Worm (Caenorhabditis elegans) whole organism, early embryonic: ENCODE data around the gene cng-1.
A peak's percentile ranks its signal among the peaks of the same experiment; 100 is the strongest.

Source experiments
- B0310.2 ChIP-seq: sonication (generic microtip); optimal IDR thresholded peaks from 2 replicates; lab custom pipeline; 2016; ENCODE audit warnings: mild to moderate bottlenecking, missing genetic modification characterization, missing compliant biosample characterization
- F13C5.2 ChIP-seq: sonication (generic microtip); optimal IDR thresholded peaks from 2 replicates; lab custom pipeline; 2017; ENCODE audit warnings: mild to moderate bottlenecking, missing genetic modification characterization, inconsistent platforms, missing compliant biosample characterization
- aly-1 ChIP-seq: sonication (generic microtip); optimal IDR thresholded peaks from 2 replicates; lab custom pipeline; 2016; ENCODE audit warnings: missing genetic modification characterization, missing compliant biosample characterization
- ama-1 ChIP-seq: fragments of 150-350 bp; optimal IDR thresholded peaks from 2 replicates; lab custom pipeline; 2014
- ceh-13 ChIP-seq: fragments of 200-800 bp; sonication (Bioruptor generic); optimal IDR thresholded peaks from 2 replicates; lab custom pipeline; 2018; ENCODE audit warnings: mild to moderate bottlenecking, missing genetic modification characterization, missing compliant biosample characterization
- ceh-36 ChIP-seq: sonication (generic microtip); optimal IDR thresholded peaks from 2 replicates; lab custom pipeline; 2016; ENCODE audit warnings: missing genetic modification characterization, inconsistent platforms, missing compliant biosample characterization
- ets-7 ChIP-seq: sonication (generic microtip); optimal IDR thresholded peaks from 2 replicates; lab custom pipeline; 2016; ENCODE audit warnings: missing genotype, missing genetic modification characterization, missing compliant biosample characterization
- flt-1 ChIP-seq: fragments of 200-800 bp; sonication (Bioruptor generic); IDR thresholded peaks from 2 replicates; pipeline ENCODE4 v1.3.6; 2022; ENCODE audit warnings: missing genetic modification characterization, missing compliant biosample characterization
- hmbx-1 ChIP-seq: sonication (generic microtip); optimal IDR thresholded peaks from 2 replicates; lab custom pipeline; 2016; ENCODE audit warnings: mild to moderate bottlenecking, missing genetic modification characterization, missing compliant biosample characterization
- hmg-4 ChIP-seq: fragments of 200-800 bp; sonication (Bioruptor generic); optimal IDR thresholded peaks from 2 replicates; lab custom pipeline; 2018; ENCODE audit warnings: mild to moderate bottlenecking, missing genetic modification characterization, missing compliant biosample characterization
- hnd-1 ChIP-seq: sonication (generic microtip); optimal IDR thresholded peaks from 2 replicates; lab custom pipeline; 2016; ENCODE audit warnings: missing genetic modification characterization, missing compliant biosample characterization
- pes-1 ChIP-seq: fragments of 200-800 bp; sonication (Bioruptor generic); IDR thresholded peaks from 2 replicates; pipeline ENCODE4 v1.3.6; 2022; ENCODE audit warnings: missing genetic modification reagents, missing genetic modification characterization, missing compliant biosample characterization
- scrt-1 ChIP-seq: fragments of 200-800 bp; sonication (Bioruptor generic); IDR thresholded peaks from 2 replicates; pipeline ENCODE4 v1.3.6; 2022; ENCODE audit warnings: missing genetic modification characterization, missing compliant biosample characterization
- sea-1 ChIP-seq: fragments of 200-800 bp; sonication (Bioruptor generic); conservative IDR thresholded peaks from 2 replicates; pipeline ENCODE4 v1.3.6; 2022; ENCODE audit warnings: missing genetic modification characterization, missing compliant biosample characterization
- tbx-11 ChIP-seq: fragments of 200-800 bp; sonication (Bioruptor generic); IDR thresholded peaks from 2 replicates; pipeline ENCODE4 v1.3.6; 2022; ENCODE audit warnings: missing genetic modification characterization, missing compliant biosample characterization
- tbx-37 ChIP-seq: fragments of 200-800 bp; sonication (Bioruptor generic); conservative IDR thresholded peaks from 2 replicates; pipeline ENCODE4 v1.3.6; 2022; ENCODE audit warnings: missing genetic modification reagents, missing genetic modification characterization, missing compliant biosample characterization
- tra-4 ChIP-seq: sonication (generic microtip); optimal IDR thresholded peaks from 2 replicates; lab custom pipeline; 2017; ENCODE audit warnings: missing genetic modification characterization, missing compliant biosample characterization

The cng-1 gene

ce11 chrV:15014164-15014563, 17.1 kb downstream of the cng-1 start, which contains the start of gene obr-2:
obr-2 (minus strand) TSS chrV:15014264.
- TF ChIP-seq tbx-11 (GFP tag; lab: Robert Waterston, UW) (no peak), sea-1 (GFP tag; lab: Robert Waterston, UW) (no peak), ets-7 (tag; lab: Kevin White, UChicago) (no peak), tra-4 (tag; lab: Kevin White, UChicago) (no peak), ama-1 (lab: Kevin White, UChicago) (no peak), hnd-1 (tag; lab: Kevin White, UChicago) (no peak), aly-1 (tag; lab: Kevin White, UChicago) (no peak), hmbx-1 (tag; lab: Kevin White, UChicago) (no peak)

ce11 chrV:15013328-15013727, 17.9 kb downstream of the cng-1 start:
- TF ChIP-seq tbx-37 (GFP tag; lab: Robert Waterston, UW), result no peak
- no peak for TF ChIP-seq ama-1 (lab: Kevin White, UChicago)
- TF ChIP-seq hmg-4 (GFP tag; lab: Kevin White, UChicago), result no peak
- TF ChIP-seq aly-1 (tag; lab: Kevin White, UChicago), result no peak
- no peak for TF ChIP-seq hmbx-1 (tag; lab: Kevin White, UChicago)
- TF ChIP-seq ceh-36, result no peak
- no peak for TF ChIP-seq tbx-11 (GFP tag; lab: Robert Waterston, UW)
- TF ChIP-seq ceh-13 (GFP tag; lab: Kevin White, UChicago), result no peak
- TF ChIP-seq flt-1, result no peak
- no peak for TF ChIP-seq tra-4 (tag; lab: Kevin White, UChicago)
- TF ChIP-seq B0310.2 (tag; lab: Kevin White, UChicago), result no peak
- TF ChIP-seq hnd-1 (tag; lab: Kevin White, UChicago), result no peak
- TF ChIP-seq scrt-1 (GFP tag; lab: Robert Waterston, UW), result no peak
- no peak for TF ChIP-seq ets-7 (tag; lab: Kevin White, UChicago)
- no peak for TF ChIP-seq sea-1 (GFP tag; lab: Robert Waterston, UW)

ce11 chrV:15012542-15013301, 18.6 kb downstream of the cng-1 start:
- TF ChIP-seq ceh-13 (GFP tag; lab: Kevin White, UChicago) (no peak), F13C5.2 (tag; lab: Kevin White, UChicago) (no peak), aly-1 (tag; lab: Kevin White, UChicago) (no peak), hmg-4 (GFP tag; lab: Kevin White, UChicago) (no peak)

- TF ChIP-seq hnd-1 (tag; lab: Kevin White, UChicago), result no peak
- TF ChIP-seq pes-1 (GFP tag; lab: Robert Waterston, UW), result no peak
- TF ChIP-seq F13C5.2 (tag; lab: Kevin White, UChicago), result no peak
- TF ChIP-seq scrt-1 (GFP tag; lab: Robert Waterston, UW), result no peak
- TF ChIP-seq ama-1 (lab: Kevin White, UChicago), result no peak
- TF ChIP-seq B0310.2 (tag; lab: Kevin White, UChicago), result no peak
- TF ChIP-seq tbx-11 (GFP tag; lab: Robert Waterston, UW), result no peak
- TF ChIP-seq ceh-36, result no peak
- no peak for TF ChIP-seq aly-1 (tag; lab: Kevin White, UChicago)
- no peak for TF ChIP-seq flt-1
- no peak for TF ChIP-seq sea-1 (GFP tag; lab: Robert Waterston, UW)
- no peak for TF ChIP-seq ets-7 (tag; lab: Kevin White, UChicago)
- no peak for TF ChIP-seq hmg-4 (GFP tag; lab: Kevin White, UChicago)
- TF ChIP-seq tra-4 (tag; lab: Kevin White, UChicago), result no peak
- TF ChIP-seq hmbx-1 (tag; lab: Kevin White, UChicago), result no peak
These were observed 19.7 kb downstream of the cng-1 start, which contains the start of gene nmr-2 for ce11 chrV:15011560-15011959. nmr-2 (minus strand) TSS chrV:15011660.

- TF ChIP-seq F13C5.2 (tag; lab: Kevin White, UChicago) (no peak), ets-7 (tag; lab: Kevin White, UChicago) (no peak), pes-1 (GFP tag; lab: Robert Waterston, UW) (no peak), sea-1 (GFP tag; lab: Robert Waterston, UW) (no peak), tbx-11 (GFP tag; lab: Robert Waterston, UW) (no peak), hnd-1 (tag; lab: Kevin White, UChicago) (no peak), ceh-36 (no peak), ceh-13 (GFP tag; lab: Kevin White, UChicago) (no peak), ama-1 (lab: Kevin White, UChicago) (no peak), flt-1 (no peak), tbx-37 (GFP tag; lab: Robert Waterston, UW) (no peak), hmg-4 (GFP tag; lab: Kevin White, UChicago) (no peak)
These were observed 26.5 kb downstream of the cng-1 start, which contains the start of gene hrde-2 for ce11 chrV:15004800-15005199. hrde-2 (plus strand) TSS chrV:15005100.

- TF ChIP-seq ceh-36, result no peak
- TF ChIP-seq aly-1 (tag; lab: Kevin White, UChicago), result no peak
- TF ChIP-seq pes-1 (GFP tag; lab: Robert Waterston, UW), result no peak; the same call in 1 of the 2 replicates
- no peak for TF ChIP-seq hnd-1 (tag; lab: Kevin White, UChicago)
- peak; percentile 24 for TF ChIP-seq B0310.2 (tag; lab: Kevin White, UChicago)
- no peak; the same call in 1 of the 2 replicates for TF ChIP-seq tbx-37 (GFP tag; lab: Robert Waterston, UW)
- no peak for TF ChIP-seq ama-1 (lab: Kevin White, UChicago)
- no peak for TF ChIP-seq sea-1 (GFP tag; lab: Robert Waterston, UW)
- peak; percentile 60 for TF ChIP-seq ets-7 (tag; lab: Kevin White, UChicago)
- peak; percentile 48 for TF ChIP-seq hmg-4 (GFP tag; lab: Kevin White, UChicago)
- TF ChIP-seq hmbx-1 (tag; lab: Kevin White, UChicago), result no peak
- TF ChIP-seq F13C5.2 (tag; lab: Kevin White, UChicago), result peak; percentile 86
- TF ChIP-seq scrt-1 (GFP tag; lab: Robert Waterston, UW), result no peak
- no peak for TF ChIP-seq tra-4 (tag; lab: Kevin White, UChicago)
- no peak for TF ChIP-seq flt-1
- peak; percentile 41 for TF ChIP-seq ceh-13 (GFP tag; lab: Kevin White, UChicago)
- TF ChIP-seq tbx-11 (GFP tag; lab: Robert Waterston, UW), result no peak
These were observed 29.0 kb downstream of the cng-1 start, which contains the start of the genes fib-1 and mut-15 for ce11 chrV:15002184-15002690. fib-1 (minus strand) TSS chrV:15002223. mut-15 (plus strand) TSS chrV:15002543.
